Fruit fly (Drosophila melanogaster) whole organism, prepupa: ENCODE results near the gene xit.

Experiments
- CG8319 ChIP-seq: fragments of 200-800 bp; sonication (Bioruptor generic); optimal IDR thresholded peaks from 3 replicates; lab custom pipeline; 2016; ENCODE audit warnings: missing biosample characterization, missing genetic modification characterization
- Hr4 ChIP-seq: fragments of 200-800 bp; sonication (Bioruptor generic); optimal IDR thresholded peaks from 3 replicates; lab custom pipeline; 2016; ENCODE audit warnings: missing biosample characterization, missing genetic modification characterization
- esn ChIP-seq: fragments of 200-800 bp; sonication (Bioruptor generic); optimal IDR thresholded peaks from 2 replicates; lab custom pipeline; 2016; ENCODE audit warnings: missing biosample characterization, mild to moderate bottlenecking, missing genetic modification characterization, moderate library complexity
- svp ChIP-seq: fragments of 200-800 bp; sonication (Bioruptor generic); peaks from one replicate; lab custom pipeline; 2016; ENCODE audit warnings: missing biosample characterization, missing genetic modification characterization

DNA sequence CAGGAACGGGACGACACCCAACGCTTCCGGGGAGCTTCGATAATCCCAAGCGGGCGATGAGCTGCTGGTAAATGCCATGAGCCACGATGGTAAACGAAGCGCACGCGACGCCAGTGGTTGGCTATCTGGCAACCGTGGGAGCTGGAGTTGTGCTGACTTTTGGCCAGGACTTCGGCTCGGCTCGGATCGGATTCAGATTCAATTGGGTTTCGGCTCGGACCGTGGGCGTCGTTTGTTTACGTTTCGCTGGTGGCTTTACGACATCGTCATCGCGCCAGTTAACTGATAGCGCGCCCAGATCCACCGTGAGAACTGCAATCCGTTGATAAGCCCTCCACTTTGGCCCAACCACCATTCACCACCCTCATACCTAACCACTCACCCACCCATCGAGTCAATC, 11.8 kb downstream of the xit start, which contains the start of gene mAChR-C:
- TF ChIP-seq Hr4 (GFP tag; lab: Kevin White, UChicago) (no peak), esn (GFP tag; lab: Kevin White, UChicago) (no peak), svp (GFP tag; lab: Kevin White, UChicago) (no peak), CG8319 (no peak)
